Fruit fly (Drosophila melanogaster): ENCODE data around the gene CG4440.

Gene CG4440

DNA sequence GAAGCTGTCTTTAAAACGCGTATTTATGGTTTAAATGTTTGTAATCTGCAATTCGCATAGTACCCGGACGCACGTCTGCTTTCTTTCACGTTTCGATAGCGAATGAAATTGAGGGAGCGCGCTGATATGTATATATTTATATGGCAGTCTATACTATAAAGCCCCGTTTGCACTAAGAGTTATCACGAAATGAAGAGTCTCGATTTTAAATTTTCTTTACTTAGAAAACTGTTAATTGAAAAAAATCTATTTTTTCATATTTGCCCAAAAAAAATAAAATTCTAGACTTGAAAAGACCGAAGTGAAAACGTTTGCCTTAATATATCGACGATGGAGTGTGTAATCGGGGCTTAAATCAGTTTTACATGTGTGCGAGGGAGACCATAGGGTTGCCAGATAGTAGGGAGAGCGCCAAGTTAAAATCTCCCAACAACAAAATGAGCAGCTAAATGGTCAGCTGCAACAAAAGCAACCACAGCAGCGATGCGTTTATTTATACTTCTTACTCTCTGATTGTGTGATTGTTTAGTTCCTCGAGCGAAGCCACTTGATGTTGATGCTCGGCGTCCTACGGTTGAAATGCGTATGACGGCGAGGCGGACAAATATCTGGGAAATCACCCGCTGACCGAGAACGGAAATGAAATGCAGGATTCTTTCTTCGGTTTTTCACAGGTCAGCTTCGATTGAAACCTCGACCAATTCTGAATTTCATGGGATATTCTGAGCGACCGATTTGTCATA is 4.0 kb upstream of the CG4440 start, which contains the start of gene cact (continued):
- TF ChIP-seq stwl (tag; optimal IDR thresholded peaks at IDR 0.05) = peak; percentile 80
- TF ChIP-seq Sox102F (GFP tag; optimal IDR thresholded peaks at IDR 0.05) = peak; percentile 95
- TF ChIP-seq CG2199 (GFP tag; IDR thresholded peaks at IDR 0.05) = peak; percentile 87
- peak; percentile 72 for TF ChIP-seq HLHmδ (GFP tag; optimal IDR thresholded peaks at IDR 0.05)
- TF ChIP-seq CG43689 (GFP tag; IDR thresholded peaks at IDR 0.05) = no peak; the same call in none of the 2 replicates
- peak; percentile 94 for TF ChIP-seq ind (GFP tag; optimal IDR thresholded peaks at IDR 0.05)
- TF ChIP-seq NC2α (GFP tag; optimal IDR thresholded peaks at IDR 0.05) = peak; percentile 93
- peak; percentile 86 for TF ChIP-seq klu (GFP tag; IDR thresholded peaks at IDR 0.05)
- peak; percentile 88 for TF ChIP-seq CG7357 (GFP tag; IDR thresholded peaks at IDR 0.05)
- TF ChIP-seq kni (GFP tag; optimal IDR thresholded peaks at IDR 0.05) = peak; percentile 45
- no peak for TF ChIP-seq Dip2 (GFP tag; IDR thresholded peaks at IDR 0.05)
- peak; percentile 74 for TF ChIP-seq peb (GFP tag; IDR thresholded peaks at IDR 0.05)
- TF ChIP-seq CG12769 (tag; optimal IDR thresholded peaks at IDR 0.05) = peak; percentile 40
- TF ChIP-seq Xrp1 (GFP tag; IDR thresholded peaks at IDR 0.05) = peak; percentile 95
- TF ChIP-seq Pdp1 (GFP tag; optimal IDR thresholded peaks at IDR 0.05) = peak; percentile 92 to 94
- TF ChIP-seq CG11560 (tag; IDR thresholded peaks at IDR 0.05) = peak; percentile 70; the same call in 2 of the 3 replicates
- peak; percentile 94 for TF ChIP-seq fu2 (GFP tag; optimal IDR thresholded peaks at IDR 0.05)
- peak; percentile 88; the same call in 2 of the 3 replicates for TF ChIP-seq H15 (GFP tag; IDR thresholded peaks at IDR 0.05)
- peak; percentile 87 for TF ChIP-seq CG6854 (GFP tag; optimal IDR thresholded peaks at IDR 0.05)
- peak; percentile 66 for TF ChIP-seq CG17912 (GFP tag; optimal IDR thresholded peaks at IDR 0.05)
- TF ChIP-seq Vsx1 (GFP tag; optimal IDR thresholded peaks at IDR 0.05) = peak; percentile 79
- peak; percentile 85 for TF ChIP-seq Rx (GFP tag; IDR thresholded peaks at IDR 0.05)
- peak; percentile 96 for TF ChIP-seq zfh2 (GFP tag; optimal IDR thresholded peaks at IDR 0.05)
- peak; percentile 88 for TF ChIP-seq H2.0 (GFP tag; IDR thresholded peaks at IDR 0.05)
- TF ChIP-seq Doc3 (GFP tag; IDR thresholded peaks at IDR 0.05; ENCODE audit: partially characterized antibody) = no peak
- peak; percentile 86 to 95 for TF ChIP-seq chif (GFP tag; optimal IDR thresholded peaks at IDR 0.05)
- peak; percentile 88 for TF ChIP-seq Hmx (GFP tag; optimal IDR thresholded peaks at IDR 0.05)
- peak in 1 of 2 experiments; percentile 59 for TF ChIP-seq Hr78 (GFP tag; optimal IDR thresholded peaks at IDR 0.05)
- TF ChIP-seq nau (GFP tag; optimal IDR thresholded peaks at IDR 0.05) = peak; percentile 83
- TF ChIP-seq odd (GFP tag; optimal IDR thresholded peaks at IDR 0.05) = peak; percentile 72
- TF ChIP-seq CG4730 (GFP tag; IDR thresholded peaks at IDR 0.05) = peak; percentile 83
- peak; percentile 66 for TF ChIP-seq Dll (GFP tag; IDR thresholded peaks at IDR 0.05; ENCODE audit: partially characterized antibody)
- TF ChIP-seq CG32532 (GFP tag; IDR thresholded peaks at IDR 0.05) = peak; percentile 94
- TF ChIP-seq ttk (GFP tag; IDR thresholded peaks at IDR 0.05) = peak; percentile 87
- TF ChIP-seq ash1 (GFP tag; optimal IDR thresholded peaks at IDR 0.05) = no peak
- TF ChIP-seq Atf3 (GFP tag; optimal IDR thresholded peaks at IDR 0.05) = peak; percentile 91
- TF ChIP-seq CG12659 (GFP tag; optimal IDR thresholded peaks at IDR 0.05) = peak; percentile 95
- peak; percentile 90 for TF ChIP-seq ems (GFP tag; optimal IDR thresholded peaks at IDR 0.05)
- TF ChIP-seq Doc2 (GFP tag; IDR thresholded peaks at IDR 0.05) = peak; percentile 70
- TF ChIP-seq knrl (GFP tag; IDR thresholded peaks at IDR 0.05; ENCODE audit: partially characterized antibody) = peak; percentile 75
- TF ChIP-seq dysf (GFP tag; IDR thresholded peaks at IDR 0.05) = peak; percentile 91
- peak; percentile 44 for TF ChIP-seq CG14965 (GFP tag; optimal IDR thresholded peaks at IDR 0.05; ENCODE audit: borderline replicate concordance)
- TF ChIP-seq sens-2 (GFP tag; IDR thresholded peaks at IDR 0.05) = peak; percentile 69; the same call in 1 of the 2 replicates
- TF ChIP-seq Dfd (GFP tag; optimal IDR thresholded peaks at IDR 0.05) = no peak
- TF ChIP-seq abd-A (tag; optimal IDR thresholded peaks at IDR 0.05) = peak; percentile 94
- TF ChIP-seq gem (tag; optimal IDR thresholded peaks at IDR 0.05) = peak; percentile 97
- peak; percentile 90 for TF ChIP-seq esg (GFP tag; conservative IDR thresholded peaks at IDR 0.05)
- no peak for TF ChIP-seq CG14860 (GFP tag; IDR thresholded peaks at IDR 0.05; ENCODE audit: partially characterized antibody)
- no peak for TF ChIP-seq CG8478 (optimal IDR thresholded peaks at IDR 0.05)
